Worm (Caenorhabditis elegans): ENCODE data around the gene lge-1.
A peak's percentile ranks its signal among the peaks of the same experiment; 100 is the strongest.

DNA sequence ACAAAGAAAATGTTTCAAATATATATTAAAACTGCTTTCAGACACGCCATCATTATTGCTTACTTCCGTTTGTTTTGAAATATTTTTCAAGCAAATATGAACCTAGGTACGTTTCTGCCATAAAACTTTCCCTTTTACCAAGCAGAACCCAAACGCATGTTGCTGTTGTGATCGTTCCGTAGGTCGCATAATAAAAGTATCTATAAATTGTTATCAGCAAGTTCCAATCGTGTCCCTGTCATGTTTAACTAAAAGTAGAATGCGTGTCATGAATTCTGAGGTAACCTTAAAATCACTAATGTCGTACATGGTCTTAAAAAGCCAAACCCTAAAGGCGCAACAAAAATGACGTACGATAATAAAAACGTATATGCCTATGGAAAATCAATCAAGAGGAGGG, 14.4 kb upstream of the lge-1 start:
- TF ChIP-seq lin-13 (GFP tag; optimal IDR thresholded peaks at IDR 0.05) (no peak), unc-62 (GFP tag; optimal IDR thresholded peaks at IDR 0.05) (no peak), nhr-23 (tag; optimal IDR thresholded peaks at IDR 0.05) (no peak), mdl-1 (tag; optimal IDR thresholded peaks at IDR 0.05) (no peak), C34F6.9 (tag; optimal IDR thresholded peaks at IDR 0.05) (no peak), ztf-11 (tag; optimal IDR thresholded peaks at IDR 0.05) (no peak), fos-1 (tag; optimal IDR thresholded peaks at IDR 0.05) (peak; percentile 7), ztf-4 (tag; optimal IDR thresholded peaks at IDR 0.05) (no peak)

Measured in whole organism, L2 larva.